Fruit fly (Drosophila melanogaster) whole organism, pupa: Measurements from ENCODE around the gene NP15.6.

Experiments used
- EcR ChIP-seq: fragments of 200-800 bp; sonication (Bioruptor generic); optimal IDR thresholded peaks from 3 replicates; lab custom pipeline; 2019; ENCODE audit warnings: missing biosample characterization, missing genetic modification characterization, mild to moderate bottlenecking, moderate library complexity, missing genetic modification reagents
- fd96Ca ChIP-seq: fragments of 200-800 bp; sonication (Bioruptor generic); IDR thresholded peaks from 3 replicates; pipeline ENCODE4 v1.3.6; 2022; ENCODE audit warnings: missing biosample characterization, missing genetic modification characterization

DNA sequence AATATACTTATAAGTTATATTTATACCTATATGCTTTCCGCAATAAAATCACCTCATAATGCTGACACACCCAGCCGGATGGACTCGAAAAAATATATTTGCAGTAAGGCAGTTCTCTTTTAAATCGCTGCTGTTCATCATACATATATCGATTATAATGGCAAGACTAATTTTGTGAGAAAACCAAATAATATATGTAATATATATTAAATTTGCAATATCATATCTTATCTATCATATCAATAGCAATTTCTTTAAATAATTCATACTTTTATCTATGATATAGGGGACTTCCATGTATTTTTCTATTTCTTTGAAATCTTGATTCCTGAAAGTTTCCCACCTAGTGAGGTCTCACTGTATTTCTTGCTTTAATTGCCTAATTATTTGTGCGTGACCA lies 35.4 kb downstream of the NP15.6 start:
- no peak for TF ChIP-seq EcR (GFP tag; lab: Kevin White, UChicago)
- no peak for TF ChIP-seq fd96Ca (GFP tag; lab: Robert Waterston, UW)
